Fruit fly (Drosophila melanogaster) Kc167 (cell line): Measurements from ENCODE around the gene Pex5.

Source experiments
- Myc ChIP-seq: fragments of >200 bp; optimal IDR thresholded peaks from 2 replicates; lab custom pipeline; 2017; ENCODE audit warnings: missing external identifiers
- Sin3A ChIP-seq: fragments of >200 bp; optimal IDR thresholded peaks from 2 replicates; lab custom pipeline; 2018; ENCODE audit warnings: missing external identifiers
- h ChIP-seq: fragments of >200 bp; optimal IDR thresholded peaks from 3 replicates; lab custom pipeline; 2018; ENCODE audit warnings: missing external identifiers
- insv ChIP-seq: fragments of >200 bp; optimal IDR thresholded peaks from 3 replicates; lab custom pipeline; 2018; ENCODE audit warnings: missing external identifiers
- psq ChIP-seq: fragments of >200 bp; optimal IDR thresholded peaks from 2 replicates; lab custom pipeline; 2017; ENCODE audit warnings: missing external identifiers
- ttk ChIP-seq: sonication (Bioruptor generic); optimal IDR thresholded peaks from 2 replicates; lab custom pipeline; 2017; ENCODE audit warnings: missing external identifiers

DNA sequence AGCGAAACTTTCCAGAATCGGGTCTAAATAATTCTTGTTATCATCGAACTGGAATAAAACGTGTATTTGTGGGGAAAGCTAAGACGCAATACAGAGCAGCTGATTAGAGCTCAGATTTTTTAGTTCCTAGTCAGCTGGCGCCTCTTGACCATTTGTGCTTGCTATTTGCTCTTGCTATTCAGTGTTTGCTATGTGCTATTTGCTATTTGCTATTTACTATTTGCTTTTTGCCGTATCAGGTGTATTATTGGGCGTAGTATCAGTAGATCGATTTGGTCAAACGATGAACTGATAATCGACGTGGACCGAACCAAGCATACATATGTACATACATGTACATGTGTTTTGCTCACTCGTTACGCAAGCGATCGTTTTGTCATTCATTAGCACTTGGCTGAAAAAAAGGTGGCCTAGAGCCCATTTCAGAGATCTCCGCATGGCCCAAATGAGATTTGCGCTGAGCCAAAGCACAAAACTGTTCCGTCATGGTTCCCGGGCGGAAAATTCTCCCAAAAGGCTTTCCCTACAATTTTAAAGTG lies 23.4 kb downstream of the Pex5 start:
- no peak for TF ChIP-seq psq (lab: Kevin White, UChicago)
- TF ChIP-seq Sin3A (lab: Kevin White, UChicago) = no peak
- no peak for TF ChIP-seq insv (lab: Kevin White, UChicago)
- TF ChIP-seq h = no peak
- no peak for TF ChIP-seq Myc (lab: Kevin White, UChicago)
- TF ChIP-seq ttk (lab: Kevin White, UChicago) = no peak
